Fruit fly (Drosophila melanogaster) whole organism, embryonic: ENCODE results near the gene Pis.
A peak's percentile ranks its signal among the peaks of the same experiment; 100 is the strongest.

Experiments used
- B-H1 ChIP-seq: fragments of 200-800 bp; sonication (Bioruptor generic); IDR thresholded peaks from 3 replicates; pipeline ENCODE4 v1.3.6; 2022; ENCODE audit warnings: missing biosample characterization, missing genetic modification characterization
- BtbVII ChIP-seq: fragments of 200-800 bp; sonication (Bioruptor generic); optimal IDR thresholded peaks from 3 replicates; lab custom pipeline; 2017; ENCODE audit warnings: missing biosample characterization, mild to moderate bottlenecking, missing genetic modification characterization
- C15 ChIP-seq: fragments of 200-800 bp; sonication (Bioruptor generic); IDR thresholded peaks from 3 replicates; pipeline ENCODE4 v1.3.6; 2022; ENCODE audit warnings: missing biosample characterization, missing genetic modification characterization
- CG1024 ChIP-seq: fragments of 200-800 bp; sonication (Bioruptor generic); IDR thresholded peaks from 2 replicates; pipeline ENCODE4 v1.3.6; 2022; ENCODE audit warnings: missing biosample characterization, missing genetic modification characterization
- CG10543 ChIP-seq: fragments of 200-800 bp; sonication (Bioruptor generic); optimal IDR thresholded peaks from 3 replicates; lab custom pipeline; 2017; ENCODE audit warnings: missing biosample characterization, mild to moderate bottlenecking, missing genetic modification characterization, moderate library complexity
- CG10565 ChIP-seq: fragments of 200-800 bp; sonication (Bioruptor generic); optimal IDR thresholded peaks from 3 replicates; lab custom pipeline; 2016; ENCODE audit warnings: missing biosample characterization, mild to moderate bottlenecking, missing genetic modification characterization
- CG13894 ChIP-seq: fragments of 200-800 bp; sonication (Bioruptor generic); optimal IDR thresholded peaks from 3 replicates; lab custom pipeline; 2018; ENCODE audit warnings: missing biosample characterization, mild to moderate bottlenecking, missing genetic modification characterization, moderate library complexity
- CG14667 ChIP-seq: fragments of 200-800 bp; sonication (Bioruptor generic); IDR thresholded peaks from 2 replicates; pipeline ENCODE4 v1.3.6; 2022; ENCODE audit warnings: missing biosample characterization, missing genetic modification characterization
- CG15011 ChIP-seq: fragments of 200-800 bp; sonication (Bioruptor generic); optimal IDR thresholded peaks from 3 replicates; lab custom pipeline; 2018; ENCODE audit warnings: missing biosample characterization, mild to moderate bottlenecking, missing genetic modification characterization
- CG15601 ChIP-seq: fragments of 200-800 bp; sonication (Bioruptor generic); optimal IDR thresholded peaks from 3 replicates; lab custom pipeline; 2019; ENCODE audit warnings: missing biosample characterization, mild to moderate bottlenecking, missing genetic modification characterization, moderate library complexity
- CG17802 ChIP-seq: fragments of 200-800 bp; sonication (Bioruptor generic); optimal IDR thresholded peaks from 2 replicates; lab custom pipeline; 2018; ENCODE audit warnings: missing biosample characterization, mild to moderate bottlenecking, missing genetic modification characterization, moderate library complexity
- CG1832 ChIP-seq: fragments of 200-800 bp; sonication (Bioruptor generic); optimal IDR thresholded peaks from 2 replicates; lab custom pipeline; 2017; ENCODE audit warnings: missing biosample characterization, mild to moderate bottlenecking, missing genetic modification characterization, inconsistent platforms
- CG2202 ChIP-seq: fragments of 200-800 bp; sonication (Bioruptor generic); optimal IDR thresholded peaks from 2 replicates; lab custom pipeline; 2018; ENCODE audit warnings: missing biosample characterization, mild to moderate bottlenecking, missing genetic modification characterization
- CG30403 ChIP-seq: fragments of 200-800 bp; sonication (Bioruptor generic); optimal IDR thresholded peaks from 3 replicates; lab custom pipeline; 2016; ENCODE audit warnings: missing biosample characterization, missing genetic modification characterization
- CG42726 ChIP-seq: fragments of 200-800 bp; sonication (Bioruptor generic); IDR thresholded peaks from 2 replicates; pipeline ENCODE4 v1.3.6; 2022; ENCODE audit warnings: missing biosample characterization, missing genetic modification characterization; ENCODE audit not compliant: partially characterized antibody
- CG4617 ChIP-seq: fragments of 200-800 bp; sonication (Bioruptor generic); optimal IDR thresholded peaks from 3 replicates; lab custom pipeline; 2016; ENCODE audit warnings: missing biosample characterization, missing genetic modification characterization, borderline replicate concordance
- CG4854 ChIP-seq: fragments of 200-800 bp; sonication (Bioruptor generic); optimal IDR thresholded peaks from 2 replicates; lab custom pipeline; 2016; ENCODE audit warnings: missing biosample characterization, missing genetic modification characterization, inconsistent platforms
- CG6272 ChIP-seq: fragments of 200-800 bp; sonication (Bioruptor generic); IDR thresholded peaks from 2 replicates; pipeline ENCODE4 v1.3.6; 2022; ENCODE audit warnings: missing biosample characterization, missing genetic modification characterization
- CG6791 ChIP-seq: fragments of 200-800 bp; sonication (Bioruptor generic); IDR thresholded peaks from 3 replicates; pipeline ENCODE4 v1.3.6; 2022; ENCODE audit warnings: missing biosample characterization, missing genetic modification characterization; ENCODE audit not compliant: partially characterized antibody
- CG7271 ChIP-seq: fragments of 200-800 bp; sonication (Bioruptor generic); optimal IDR thresholded peaks from 2 replicates; lab custom pipeline; 2018; ENCODE audit warnings: missing biosample characterization, mild to moderate bottlenecking, missing genetic modification characterization, moderate library complexity
- CG8089 ChIP-seq: fragments of 200-800 bp; sonication (Bioruptor generic); optimal IDR thresholded peaks from 3 replicates; lab custom pipeline; 2016; ENCODE audit warnings: missing biosample characterization, missing genetic modification characterization
- CG8359 ChIP-seq: fragments of 200-800 bp; sonication (Bioruptor generic); optimal IDR thresholded peaks from 2 replicates; lab custom pipeline; 2017; ENCODE audit warnings: missing biosample characterization, mild to moderate bottlenecking, missing genetic modification characterization, borderline replicate concordance
- CG8924 ChIP-seq: fragments of 200-800 bp; optimal IDR thresholded peaks from 3 replicates; lab custom pipeline; 2019; ENCODE audit warnings: missing biosample characterization, mild to moderate bottlenecking, missing genetic modification characterization, moderate library complexity
- CG9876 ChIP-seq: fragments of 200-800 bp; sonication (Bioruptor generic); optimal IDR thresholded peaks from 2 replicates; lab custom pipeline; 2016; ENCODE audit warnings: missing biosample characterization, missing genetic modification characterization
- Camta ChIP-seq: fragments of 200-800 bp; sonication (Bioruptor generic); optimal IDR thresholded peaks from 2 replicates; lab custom pipeline; 2016; ENCODE audit warnings: missing biosample characterization, missing genetic modification characterization
- Dbx ChIP-seq: fragments of 200-800 bp; sonication (Bioruptor generic); IDR thresholded peaks from 3 replicates; pipeline ENCODE4 v1.3.6; 2022; ENCODE audit warnings: missing biosample characterization, missing genetic modification characterization
- Fer1 ChIP-seq: fragments of 200-800 bp; sonication (Bioruptor generic); optimal IDR thresholded peaks from 2 replicates; lab custom pipeline; 2017; ENCODE audit warnings: missing biosample characterization, mild to moderate bottlenecking, missing genetic modification characterization
- GATAe ChIP-seq: fragments of 200-800 bp; sonication (Bioruptor generic); conservative IDR thresholded peaks from 2 replicates; pipeline ENCODE4 v1.3.6; 2022; ENCODE audit warnings: missing biosample characterization, missing genetic modification characterization
- HLH4C ChIP-seq: fragments of 200-800 bp; sonication (Bioruptor generic); IDR thresholded peaks from 3 replicates; pipeline ENCODE4 v1.3.6; 2022; ENCODE audit warnings: missing biosample characterization, missing genetic modification characterization; ENCODE audit not compliant: partially characterized antibody
- HLH54F ChIP-seq: fragments of 200-800 bp; sonication (Bioruptor generic); optimal IDR thresholded peaks from 3 replicates; lab custom pipeline; 2016; ENCODE audit warnings: missing biosample characterization, missing genetic modification characterization
- Lpt ChIP-seq: fragments of >200 bp; optimal IDR thresholded peaks from 2 replicates; lab custom pipeline; 2018; ENCODE audit warnings: missing biosample characterization, missing genetic modification characterization
- Oaz ChIP-seq: fragments of 200-800 bp; sonication (Bioruptor generic); IDR thresholded peaks from 2 replicates; pipeline ENCODE4 v1.3.6; 2022; ENCODE audit warnings: missing biosample characterization, missing genetic modification characterization
- Rfx ChIP-seq: fragments of 200-800 bp; sonication (Bioruptor generic); IDR thresholded peaks from 2 replicates; pipeline ENCODE4 v1.3.6; 2022; ENCODE audit warnings: missing biosample characterization, missing genetic modification characterization
- Sry-β ChIP-seq: fragments of 200-800 bp; sonication (Bioruptor generic); optimal IDR thresholded peaks from 2 replicates; lab custom pipeline; 2018; ENCODE audit warnings: missing biosample characterization, mild to moderate bottlenecking, missing genetic modification characterization, moderate library complexity
- Ssrp ChIP-seq: fragments of 200-800 bp; sonication (Bioruptor generic); optimal IDR thresholded peaks from 2 replicates; lab custom pipeline; 2018; ENCODE audit warnings: missing biosample characterization, mild to moderate bottlenecking, missing genetic modification characterization, moderate library complexity
- TFAM ChIP-seq: fragments of 200-800 bp; sonication (Bioruptor generic); optimal IDR thresholded peaks from 2 replicates; lab custom pipeline; 2017; ENCODE audit warnings: missing biosample characterization, missing genetic modification characterization, inconsistent platforms
- Vsx1 ChIP-seq: fragments of 200-800 bp; sonication (Bioruptor generic); optimal IDR thresholded peaks from 2 replicates; lab custom pipeline; 2017; ENCODE audit warnings: missing biosample characterization, mild to moderate bottlenecking, missing genetic modification characterization, missing genetic modification reagents
- ash1 ChIP-seq: fragments of 200-800 bp; sonication (Bioruptor generic); optimal IDR thresholded peaks from 2 replicates; lab custom pipeline; 2018; ENCODE audit warnings: missing biosample characterization, mild to moderate bottlenecking, missing genetic modification characterization
- cad ChIP-seq: fragments of >200 bp; optimal IDR thresholded peaks from 2 replicates; lab custom pipeline; 2017; ENCODE audit warnings: missing biosample characterization, missing genetic modification characterization
- caup ChIP-seq: fragments of 200-800 bp; sonication (Bioruptor generic); optimal IDR thresholded peaks from 3 replicates; lab custom pipeline; 2017; ENCODE audit warnings: missing biosample characterization, mild to moderate bottlenecking, missing genetic modification characterization, moderate library complexity; ENCODE audit not compliant: severe bottlenecking
- crc ChIP-seq: fragments of 200-800 bp; sonication (Bioruptor generic); optimal IDR thresholded peaks from 2 replicates; lab custom pipeline; 2016; ENCODE audit warnings: missing biosample characterization, missing genetic modification characterization
- danr ChIP-seq: fragments of 200-800 bp; sonication (Bioruptor generic); IDR thresholded peaks from 2 replicates; pipeline ENCODE4 v1.3.6; 2022; ENCODE audit warnings: missing biosample characterization, missing genetic modification characterization
- dati ChIP-seq: fragments of 200-800 bp; sonication (Bioruptor generic); IDR thresholded peaks from 2 replicates; pipeline ENCODE4 v1.3.6; 2022; ENCODE audit warnings: missing biosample characterization, missing genetic modification characterization
- emc ChIP-seq: fragments of 200-800 bp; sonication (Bioruptor generic); optimal IDR thresholded peaks from 2 replicates; lab custom pipeline; 2016; ENCODE audit warnings: missing biosample characterization, missing genetic modification characterization
- eve ChIP-seq, 2 experiments: fragments of >200 bp; optimal IDR thresholded peaks; 2 replicates each; lab custom pipeline; 2017; ENCODE audit warnings: missing biosample characterization in 2 of 2, missing genetic modification characterization in 2 of 2
- fd102C ChIP-seq: fragments of 200-800 bp; sonication (Bioruptor generic); optimal IDR thresholded peaks from 2 replicates; lab custom pipeline; 2018; ENCODE audit warnings: missing biosample characterization, mild to moderate bottlenecking, missing genetic modification characterization, moderate library complexity
- peb ChIP-seq: fragments of 200-800 bp; sonication (Bioruptor generic); IDR thresholded peaks from 2 replicates; pipeline ENCODE4 v1.3.6; 2022; ENCODE audit warnings: missing biosample characterization, missing genetic modification characterization
- ranshi ChIP-seq: fragments of 200-800 bp; sonication (Bioruptor generic); IDR thresholded peaks from 2 replicates; pipeline ENCODE4 v1.3.6; 2022; ENCODE audit warnings: missing biosample characterization, missing genetic modification characterization
- row ChIP-seq: fragments of 200-800 bp; sonication (Bioruptor generic); IDR thresholded peaks from 3 replicates; pipeline ENCODE4 v1.3.6; 2022; ENCODE audit warnings: missing biosample characterization, missing genetic modification characterization
- run ChIP-seq: fragments of 200-800 bp; sonication (Bioruptor generic); optimal IDR thresholded peaks from 3 replicates; lab custom pipeline; 2018; ENCODE audit warnings: missing biosample characterization, mild to moderate bottlenecking, missing genetic modification characterization
- slbo ChIP-seq: fragments of 200-800 bp; sonication (Bioruptor generic); IDR thresholded peaks from 2 replicates; pipeline ENCODE4 v1.3.6; 2022; ENCODE audit warnings: missing biosample characterization, missing genetic modification characterization

The Pis gene

dm6 chrX:15733995-15734394, 30.4 kb upstream of the Pis start, which contains the start of the genes CG12379 and MagR (continued):
- TF ChIP-seq Camta (GFP tag; lab: Kevin White, UChicago): peak; percentile 55
- no peak for TF ChIP-seq CG1832 (GFP tag; lab: Kevin White, UChicago)
- peak; percentile 42 for TF ChIP-seq CG4617 (GFP tag; lab: Kevin White, UChicago)
- TF ChIP-seq emc (GFP tag; lab: Kevin White, UChicago): peak; percentile 9
- TF ChIP-seq Sry-β: peak; percentile 87
- TF ChIP-seq CG17802 (tag; lab: Kevin White, UChicago): no peak
- peak; percentile 67 for TF ChIP-seq Fer1 (GFP tag; lab: Kevin White, UChicago)
- peak; percentile 19 for TF ChIP-seq BtbVII
- TF ChIP-seq ranshi: 0 out of 2 replicates have a peak, but pooled peaks have one; percentile 31
- peak; percentile 48 for TF ChIP-seq CG8924
- peak; percentile 72 for TF ChIP-seq Rfx (GFP tag; lab: Robert Waterston, UW)
- TF ChIP-seq B-H1: no peak
- peak; percentile 44 for TF ChIP-seq Ssrp (tag; lab: Kevin White, UChicago)
- no peak for TF ChIP-seq cad (GFP tag; lab: Kevin White, UChicago)
- TF ChIP-seq CG1024: no peak
- TF ChIP-seq crc (GFP tag; lab: Kevin White, UChicago): peak; percentile 35
- TF ChIP-seq CG6791 (GFP tag; lab: Robert Waterston, UW): peak; percentile 67; the same call in 2 of the 3 replicates
- no peak for TF ChIP-seq ash1
- no peak for TF ChIP-seq C15 (GFP tag; lab: Robert Waterston, UW)
- no peak for TF ChIP-seq CG15601
- no peak for TF ChIP-seq GATAe (GFP tag; lab: Robert Waterston, UW)
- peak; percentile 79 for TF ChIP-seq HLH4C
- TF ChIP-seq Oaz: peak; percentile 48; the same call in 1 of the 2 replicates
- TF ChIP-seq CG42726 (GFP tag; lab: Robert Waterston, UW): peak; percentile 62; the same call in 1 of the 2 replicates
- no peak for TF ChIP-seq dati (GFP tag; lab: Robert Waterston, UW)
- no peak for TF ChIP-seq TFAM (GFP tag; lab: Kevin White, UChicago)
- no peak for TF ChIP-seq CG15011
- TF ChIP-seq danr (GFP tag; lab: Robert Waterston, UW): 0 out of 2 replicates have a peak, but pooled peaks have one; percentile 15
- no peak for TF ChIP-seq Vsx1 (GFP tag; lab: Kevin White, UChicago)
- TF ChIP-seq CG10565 (GFP tag; lab: Kevin White, UChicago): no peak
- TF ChIP-seq CG8359 (GFP tag; lab: Kevin White, UChicago): no peak
- TF ChIP-seq Dbx (GFP tag; lab: Robert Waterston, UW): peak; percentile 61
- peak; percentile 49 for TF ChIP-seq CG6272 (GFP tag; lab: Robert Waterston, UW)
- TF ChIP-seq CG9876 (GFP tag; lab: Kevin White, UChicago): peak; percentile 47
- TF ChIP-seq slbo: peak; percentile 62
- TF ChIP-seq run (tag; lab: Kevin White, UChicago): no peak
- no peak for TF ChIP-seq CG2202 (tag; lab: Kevin White, UChicago)
- peak; percentile 95 for TF ChIP-seq row (GFP tag; lab: Robert Waterston, UW)
- peak; percentile 74 for TF ChIP-seq CG30403
- TF ChIP-seq CG4854: no peak
- no peak for TF ChIP-seq Lpt (GFP tag; lab: Kevin White, UChicago)
- no peak for TF ChIP-seq CG13894 (tag; lab: Kevin White, UChicago)
- TF ChIP-seq peb (GFP tag; lab: Robert Waterston, UW): no peak
- no peak for TF ChIP-seq caup
- no peak for TF ChIP-seq CG7271 (tag; lab: Kevin White, UChicago)
- TF ChIP-seq CG8089 (GFP tag; lab: Kevin White, UChicago): no peak
- TF ChIP-seq eve (GFP tag; optimal IDR thresholded peaks at IDR 0.05; lab: Kevin White, UChicago): no peak
- TF ChIP-seq HLH54F (GFP tag; lab: Kevin White, UChicago): peak; percentile 63
- TF ChIP-seq fd102C (GFP tag; lab: Kevin White, UChicago): no peak
- TF ChIP-seq CG14667 (GFP tag; lab: Robert Waterston, UW): no peak
- TF ChIP-seq CG10543 (GFP tag; lab: Kevin White, UChicago): no peak
